Fruit fly (Drosophila melanogaster) whole organism, embryonic: Measurements from ENCODE around the gene CheB38c.

Experiments used
- Asciz ChIP-seq: fragments of 200-800 bp; sonication (Bioruptor generic); optimal IDR thresholded peaks from 2 replicates; lab custom pipeline; 2017; ENCODE audit warnings: missing biosample characterization, mild to moderate bottlenecking, missing genetic modification characterization, missing genetic modification reagents
- B-H2 ChIP-seq: fragments of 200-800 bp; sonication (Bioruptor generic); optimal IDR thresholded peaks from 2 replicates; lab custom pipeline; 2018; ENCODE audit warnings: missing biosample characterization, mild to moderate bottlenecking, missing genetic modification characterization
- BEAF-32 ChIP-seq: fragments of 200-800 bp; sonication (Bioruptor generic); optimal IDR thresholded peaks from 3 replicates; lab custom pipeline; 2017; ENCODE audit warnings: missing biosample characterization, missing genetic modification characterization, mild to moderate bottlenecking, moderate library complexity, missing genetic modification reagents
- CG10959 ChIP-seq: fragments of 200-800 bp; sonication (Bioruptor generic); IDR thresholded peaks from 2 replicates; pipeline ENCODE4 v1.3.6; 2022; ENCODE audit warnings: missing biosample characterization, missing genetic modification characterization
- CG11085 ChIP-seq: fragments of 200-800 bp; sonication (Bioruptor generic); IDR thresholded peaks from 2 replicates; pipeline ENCODE4 v1.3.6; 2022; ENCODE audit warnings: missing biosample characterization, missing genetic modification characterization
- CG11504 ChIP-seq: fragments of 200-800 bp; sonication (Bioruptor generic); optimal IDR thresholded peaks from 3 replicates; lab custom pipeline; 2019; ENCODE audit warnings: missing biosample characterization, mild to moderate bottlenecking, missing genetic modification characterization, moderate library complexity
- CG11696 ChIP-seq: fragments of 200-800 bp; sonication (Bioruptor generic); IDR thresholded peaks from 2 replicates; pipeline ENCODE4 v1.3.6; 2022; ENCODE audit warnings: missing biosample characterization, missing genetic modification characterization
- CG14014 ChIP-seq: fragments of 200-800 bp; sonication (Bioruptor generic); IDR thresholded peaks from 2 replicates; pipeline ENCODE4 v1.3.6; 2022; ENCODE audit warnings: missing biosample characterization, missing genetic modification characterization
- CG15073 ChIP-seq: fragments of 200-800 bp; sonication (Bioruptor generic); optimal IDR thresholded peaks from 2 replicates; lab custom pipeline; 2016; ENCODE audit warnings: missing biosample characterization, missing genetic modification characterization
- CG15479 ChIP-seq: fragments of 200-800 bp; sonication (Bioruptor generic); optimal IDR thresholded peaks from 3 replicates; lab custom pipeline; 2019; ENCODE audit warnings: missing biosample characterization, mild to moderate bottlenecking, missing genetic modification characterization, moderate library complexity
- CG1603 ChIP-seq: fragments of 200-800 bp; sonication (Bioruptor generic); optimal IDR thresholded peaks from 2 replicates; lab custom pipeline; 2019; ENCODE audit warnings: missing biosample characterization, mild to moderate bottlenecking, missing genetic modification characterization, moderate library complexity
- CG16863 ChIP-seq: fragments of 200-800 bp; sonication (Bioruptor generic); optimal IDR thresholded peaks from 3 replicates; lab custom pipeline; 2016; ENCODE audit warnings: missing biosample characterization, missing genetic modification characterization
- CG1832 ChIP-seq: fragments of 200-800 bp; sonication (Bioruptor generic); optimal IDR thresholded peaks from 2 replicates; lab custom pipeline; 2017; ENCODE audit warnings: missing biosample characterization, mild to moderate bottlenecking, missing genetic modification characterization, inconsistent platforms
- CG18619 ChIP-seq: fragments of 200-800 bp; sonication (Bioruptor generic); optimal IDR thresholded peaks from 3 replicates; lab custom pipeline; 2017; ENCODE audit warnings: missing biosample characterization, mild to moderate bottlenecking, missing genetic modification characterization
- CG2712 ChIP-seq: fragments of 200-800 bp; optimal IDR thresholded peaks from 3 replicates; lab custom pipeline; 2019; ENCODE audit warnings: missing biosample characterization, mild to moderate bottlenecking, missing genetic modification characterization, moderate library complexity
- CG31224 ChIP-seq: fragments of 200-800 bp; sonication (Bioruptor generic); IDR thresholded peaks from 2 replicates; pipeline ENCODE4 v1.3.6; 2022; ENCODE audit warnings: missing biosample characterization, missing genetic modification characterization
- CG33557 ChIP-seq: fragments of 200-800 bp; sonication (Bioruptor generic); optimal IDR thresholded peaks from 2 replicates; lab custom pipeline; 2019; ENCODE audit warnings: missing biosample characterization, mild to moderate bottlenecking, missing genetic modification characterization, moderate library complexity
- CG34422 ChIP-seq: fragments of 200-800 bp; sonication (Bioruptor generic); IDR thresholded peaks from 3 replicates; pipeline ENCODE4 v1.3.6; 2022; ENCODE audit warnings: missing biosample characterization, missing genetic modification characterization
- CG4854 ChIP-seq: fragments of 200-800 bp; sonication (Bioruptor generic); optimal IDR thresholded peaks from 2 replicates; lab custom pipeline; 2016; ENCODE audit warnings: missing biosample characterization, missing genetic modification characterization, inconsistent platforms
- CG6689 ChIP-seq: fragments of 200-800 bp; sonication (Bioruptor generic); IDR thresholded peaks from 2 replicates; pipeline ENCODE4 v1.3.6; 2022; ENCODE audit warnings: missing biosample characterization, missing genetic modification characterization
- CG9876 ChIP-seq: fragments of 200-800 bp; sonication (Bioruptor generic); optimal IDR thresholded peaks from 2 replicates; lab custom pipeline; 2016; ENCODE audit warnings: missing biosample characterization, missing genetic modification characterization
- Camta ChIP-seq: fragments of 200-800 bp; sonication (Bioruptor generic); optimal IDR thresholded peaks from 2 replicates; lab custom pipeline; 2016; ENCODE audit warnings: missing biosample characterization, missing genetic modification characterization
- CoRest ChIP-seq: fragments of 200-800 bp; sonication (Bioruptor generic); optimal IDR thresholded peaks from 3 replicates; lab custom pipeline; 2018; ENCODE audit warnings: missing biosample characterization, mild to moderate bottlenecking, missing genetic modification characterization, moderate library complexity
- Dfd ChIP-seq, 2 experiments: fragments of >200 bp; optimal IDR thresholded peaks; 2 replicates each; lab custom pipeline; 2017; ENCODE audit warnings: missing biosample characterization in 2 of 2, missing genetic modification characterization in 2 of 2
- Hr51 ChIP-seq, 2 experiments: fragments of 200-800 bp; sonication (Bioruptor generic); optimal IDR thresholded peaks; 2 replicates in 1 of 2; 3 replicates in 1 of 2; lab custom pipeline; 2016 to 2018; ENCODE audit warnings: missing biosample characterization in 2 of 2, missing genetic modification characterization in 2 of 2, mild to moderate bottlenecking in 1 of 2, moderate library complexity in 1 of 2
- Hsf ChIP-seq: fragments of 200-800 bp; sonication (Bioruptor generic); optimal IDR thresholded peaks from 3 replicates; lab custom pipeline; 2016; ENCODE audit warnings: missing biosample characterization, missing genetic modification characterization
- Mrtf ChIP-seq: fragments of 200-800 bp; sonication (Bioruptor generic); IDR thresholded peaks from 3 replicates; pipeline ENCODE4 v1.3.6; 2022; ENCODE audit warnings: missing biosample characterization, missing genetic modification characterization
- Oli ChIP-seq: fragments of 200-800 bp; sonication (Bioruptor generic); optimal IDR thresholded peaks from 2 replicates; lab custom pipeline; 2018; ENCODE audit warnings: missing biosample characterization, mild to moderate bottlenecking, missing genetic modification characterization, moderate library complexity
- Pdp1 ChIP-seq, 2 experiments: fragments of 200-800 bp; sonication (Bioruptor generic); optimal IDR thresholded peaks; 3 replicates each; lab custom pipeline; 2016; ENCODE audit warnings: missing biosample characterization in 2 of 2, missing genetic modification characterization in 2 of 2, mild to moderate bottlenecking in 1 of 2, moderate library complexity in 1 of 2
- Side ChIP-seq: fragments of 200-800 bp; sonication (Bioruptor generic); optimal IDR thresholded peaks from 2 replicates; lab custom pipeline; 2016; ENCODE audit warnings: missing biosample characterization, missing genetic modification characterization
- Six4 ChIP-seq: fragments of 200-800 bp; sonication (Bioruptor generic); optimal IDR thresholded peaks from 2 replicates; lab custom pipeline; 2016; ENCODE audit warnings: missing biosample characterization, missing genetic modification characterization
- chm ChIP-seq: fragments of 200-800 bp; sonication (Bioruptor generic); IDR thresholded peaks from 2 replicates; pipeline ENCODE4 v1.3.6; 2022; ENCODE audit warnings: missing biosample characterization, missing genetic modification characterization
- corto ChIP-seq: fragments of 200-800 bp; sonication (Bioruptor generic); optimal IDR thresholded peaks from 2 replicates; lab custom pipeline; 2016; ENCODE audit warnings: missing biosample characterization, mild to moderate bottlenecking, missing genetic modification characterization, moderate library complexity
- croc ChIP-seq: fragments of 200-800 bp; sonication (Bioruptor generic); conservative IDR thresholded peaks from 3 replicates; pipeline ENCODE4 v1.3.6; 2022; ENCODE audit warnings: missing biosample characterization, missing genetic modification characterization
- crp ChIP-seq, 2 experiments: fragments of 200-800 bp; sonication (Bioruptor generic); optimal IDR thresholded peaks; 2 replicates in 1 of 2; 3 replicates in 1 of 2; lab custom pipeline; 2017; ENCODE audit warnings: missing biosample characterization in 2 of 2, missing genetic modification characterization in 2 of 2, mild to moderate bottlenecking in 1 of 2, moderate library complexity in 1 of 2
- gcm ChIP-seq: fragments of 200-800 bp; sonication (Bioruptor generic); optimal IDR thresholded peaks from 2 replicates; lab custom pipeline; 2019; ENCODE audit warnings: missing biosample characterization, mild to moderate bottlenecking, missing genetic modification characterization, moderate library complexity
- hth ChIP-seq: fragments of >200 bp; optimal IDR thresholded peaks from 2 replicates; lab custom pipeline; 2017; ENCODE audit warnings: inconsistent platforms
- jing ChIP-seq: fragments of 200-800 bp; sonication (Bioruptor generic); optimal IDR thresholded peaks from 2 replicates; lab custom pipeline; 2018; ENCODE audit warnings: missing biosample characterization, mild to moderate bottlenecking, missing genetic modification characterization
- jumu ChIP-seq: fragments of 200-800 bp; sonication (Bioruptor generic); optimal IDR thresholded peaks from 3 replicates; lab custom pipeline; 2016; ENCODE audit warnings: missing biosample characterization, missing genetic modification characterization
- onecut ChIP-seq: fragments of 200-800 bp; sonication (Bioruptor generic); IDR thresholded peaks from 2 replicates; pipeline ENCODE4 v1.3.6; 2022; ENCODE audit warnings: missing biosample characterization, missing genetic modification characterization
- pan ChIP-seq, 4 experiments: fragments of >200 bp in 3 of 4; fragments of 200-800 bp in 1 of 4; sonication (Bioruptor generic) in 1 of 4; optimal IDR thresholded peaks in 3 of 4; IDR thresholded peaks in 1 of 4; 2 replicates each; pipeline versions ENCODE4 v1.3.6 to Lab custom; 2017 to 2022; ENCODE audit warnings: missing biosample characterization in 2 of 4, missing genetic modification characterization in 2 of 4, mixed read lengths in 1 of 4
- pb ChIP-seq: fragments of 200-800 bp; sonication (Bioruptor generic); optimal IDR thresholded peaks from 3 replicates; lab custom pipeline; 2016; ENCODE audit warnings: missing biosample characterization, missing genetic modification characterization
- slbo ChIP-seq: fragments of 200-800 bp; sonication (Bioruptor generic); IDR thresholded peaks from 2 replicates; pipeline ENCODE4 v1.3.6; 2022; ENCODE audit warnings: missing biosample characterization, missing genetic modification characterization
- stc ChIP-seq: fragments of 200-800 bp; sonication (Bioruptor generic); IDR thresholded peaks from 2 replicates; pipeline ENCODE4 v1.3.6; 2022; ENCODE audit warnings: missing biosample characterization, missing genetic modification characterization
- tna ChIP-seq: fragments of 200-800 bp; sonication (Bioruptor generic); IDR thresholded peaks from 2 replicates; pipeline ENCODE4 v1.3.6; 2022; ENCODE audit warnings: missing biosample characterization, missing genetic modification characterization; ENCODE audit not compliant: partially characterized antibody
- zen2 ChIP-seq: fragments of 200-800 bp; sonication (Bioruptor generic); IDR thresholded peaks from 3 replicates; pipeline ENCODE4 v1.3.6; 2022; ENCODE audit warnings: missing biosample characterization, missing genetic modification characterization; ENCODE audit not compliant: partially characterized antibody
- zfh1 ChIP-seq: fragments of 200-800 bp; sonication (Bioruptor generic); IDR thresholded peaks from 3 replicates; pipeline ENCODE4 v1.3.6; 2022; ENCODE audit warnings: missing biosample characterization, missing genetic modification characterization

The CheB38c gene

dm6 chr2L:20823196-20824105, 2.8 kb upstream of the CheB38c start (continued):
- peak; percentile 31 for TF ChIP-seq corto (GFP tag; lab: Kevin White, UChicago)
- 0 out of 2 replicates have a peak, but pooled peaks have one; percentile 38 for TF ChIP-seq chm (GFP tag; lab: Robert Waterston, UW)
- TF ChIP-seq Dfd (GFP tag; optimal IDR thresholded peaks at IDR 0.05; lab: Kevin White, UChicago), result no peak
- TF ChIP-seq CG6689, result 0 out of 2 replicates have a peak, but pooled peaks have one; percentile 18
- TF ChIP-seq BEAF-32 (GFP tag; lab: Kevin White, UChicago), result no peak
- TF ChIP-seq CG34422, result peak; percentile 61; the same call in 1 of the 3 replicates
- peak; percentile 48; the same call in 1 of the 2 replicates for TF ChIP-seq CG14014
- no peak for TF ChIP-seq CG11696 (GFP tag; lab: Robert Waterston, UW)
- no peak for TF ChIP-seq crp (GFP tag; optimal IDR thresholded peaks at IDR 0.05; lab: Kevin White, UChicago)
- TF ChIP-seq CG33557 (GFP tag; lab: Kevin White, UChicago), result no peak
- TF ChIP-seq Oli, result peak; percentile 30
- TF ChIP-seq Asciz (GFP tag; lab: Kevin White, UChicago), result no peak
- no peak for TF ChIP-seq CG4854 (GFP tag; lab: Kevin White, UChicago)
- TF ChIP-seq pb (GFP tag; lab: Kevin White, UChicago), result no peak
- TF ChIP-seq slbo (GFP tag; lab: Robert Waterston, UW), result peak; percentile 29; the same call in 1 of the 2 replicates
- TF ChIP-seq CG1603 (tag; lab: Kevin White, UChicago), result no peak
- peak; percentile 16; the same call in 1 of the 2 replicates for TF ChIP-seq stc (GFP tag; lab: Robert Waterston, UW)
- no peak for TF ChIP-seq B-H2 (GFP tag; lab: Kevin White, UChicago)
- TF ChIP-seq tna (GFP tag; lab: Robert Waterston, UW), result peak; percentile 66
- peak; percentile 100 for TF ChIP-seq CG31224 (GFP tag; lab: Robert Waterston, UW)
- no peak for TF ChIP-seq CG9876 (GFP tag; lab: Kevin White, UChicago)
- TF ChIP-seq gcm (GFP tag; lab: Kevin White, UChicago), result no peak
- no peak for TF ChIP-seq onecut (GFP tag; lab: Robert Waterston, UW)
- TF ChIP-seq zfh1 (GFP tag; lab: Robert Waterston, UW), result peak; percentile 29; the same call in 1 of the 3 replicates
- TF ChIP-seq jing (GFP tag; lab: Kevin White, UChicago), result no peak
- TF ChIP-seq CoRest (tag; lab: Kevin White, UChicago), result peak; percentile 41
- TF ChIP-seq CG10959 (GFP tag; lab: Robert Waterston, UW), result no peak
- TF ChIP-seq croc (GFP tag; lab: Robert Waterston, UW), result no peak
- peak; percentile 25 for TF ChIP-seq CG2712
- TF ChIP-seq CG16863, result no peak
- peak; percentile 94 for TF ChIP-seq CG1832 (GFP tag; lab: Kevin White, UChicago)
- no peak for TF ChIP-seq Hsf
- TF ChIP-seq jumu (GFP tag; lab: Kevin White, UChicago), result no peak
- TF ChIP-seq CG15073 (GFP tag; lab: Kevin White, UChicago), result no peak
- peak; percentile 57 for TF ChIP-seq CG15479 (GFP tag; lab: Kevin White, UChicago)
- peak in 1 of 2 experiments; percentile 24 for TF ChIP-seq Hr51 (GFP tag; optimal IDR thresholded peaks at IDR 0.05; lab: Kevin White, UChicago)
- no peak for TF ChIP-seq hth
- no peak for TF ChIP-seq Six4 (GFP tag; lab: Kevin White, UChicago)
- TF ChIP-seq zen2, result peak; percentile 61; the same call in 2 of the 3 replicates
- TF ChIP-seq Side (GFP tag; lab: Kevin White, UChicago), result no peak
- peak; percentile 1 for TF ChIP-seq CG18619 (GFP tag; lab: Kevin White, UChicago)
- TF ChIP-seq Pdp1 (GFP tag; optimal IDR thresholded peaks at IDR 0.05; lab: Kevin White, UChicago), result peak in 1 of 2 experiments; percentile 51
- no peak for TF ChIP-seq CG11085 (GFP tag; lab: Robert Waterston, UW)
- TF ChIP-seq pan (optimal IDR thresholded peaks at IDR 0.05; lab: Kevin White, UChicago), result no peak
- TF ChIP-seq pan (GFP tag; optimal IDR thresholded peaks at IDR 0.05 in 1 of 2, IDR thresholded peaks at IDR 0.05 in 1 of 2), result no peak
- no peak for TF ChIP-seq Mrtf (GFP tag; lab: Robert Waterston, UW)
- no peak for TF ChIP-seq Camta (GFP tag; lab: Kevin White, UChicago)
- TF ChIP-seq CG11504 (tag; lab: Kevin White, UChicago), result peak; percentile 50
